Worm (Caenorhabditis elegans) whole organism, early embryonic: ENCODE data around the gene sym-3.

Source experiments
- B0310.2 ChIP-seq: sonication (generic microtip); optimal IDR thresholded peaks from 2 replicates; lab custom pipeline; 2016; ENCODE audit warnings: mild to moderate bottlenecking, missing genetic modification characterization, missing compliant biosample characterization
- ama-1 ChIP-seq: fragments of 150-350 bp; optimal IDR thresholded peaks from 2 replicates; lab custom pipeline; 2014
- ceh-36 ChIP-seq: sonication (generic microtip); optimal IDR thresholded peaks from 2 replicates; lab custom pipeline; 2016; ENCODE audit warnings: missing genetic modification characterization, inconsistent platforms, missing compliant biosample characterization
- flt-1 ChIP-seq: fragments of 200-800 bp; sonication (Bioruptor generic); IDR thresholded peaks from 2 replicates; pipeline ENCODE4 v1.3.6; 2022; ENCODE audit warnings: missing genetic modification characterization, missing compliant biosample characterization
- pes-1 ChIP-seq: fragments of 200-800 bp; sonication (Bioruptor generic); IDR thresholded peaks from 2 replicates; pipeline ENCODE4 v1.3.6; 2022; ENCODE audit warnings: missing genetic modification reagents, missing genetic modification characterization, missing compliant biosample characterization
- scrt-1 ChIP-seq: fragments of 200-800 bp; sonication (Bioruptor generic); IDR thresholded peaks from 2 replicates; pipeline ENCODE4 v1.3.6; 2022; ENCODE audit warnings: missing genetic modification characterization, missing compliant biosample characterization

ce11 chrX:5803492-5803891, 29.9 kb downstream of the sym-3 start:
- TF ChIP-seq ama-1: no peak
- no peak for TF ChIP-seq flt-1 (GFP tag; lab: Robert Waterston, UW)
- TF ChIP-seq B0310.2: no peak
- no peak for TF ChIP-seq ceh-36
- no peak for TF ChIP-seq pes-1 (GFP tag; lab: Robert Waterston, UW)
- TF ChIP-seq scrt-1: no peak
